Fruit fly (Drosophila melanogaster) whole organism, embryonic: ENCODE results near the gene Ilp7.

Experiments
- Atf3 ChIP-seq: fragments of 200-800 bp; sonication (Bioruptor generic); optimal IDR thresholded peaks from 3 replicates; lab custom pipeline; 2016; ENCODE audit warnings: missing biosample characterization, missing genetic modification characterization
- Atf6 ChIP-seq: fragments of 200-800 bp; sonication (Bioruptor generic); IDR thresholded peaks from 2 replicates; pipeline ENCODE4 v1.3.6; 2022; ENCODE audit warnings: missing biosample characterization, missing genetic modification characterization
- Bgb ChIP-seq: fragments of 200-800 bp; sonication (Bioruptor generic); IDR thresholded peaks from 2 replicates; pipeline ENCODE4 v1.3.6; 2022; ENCODE audit warnings: missing biosample characterization, missing genetic modification characterization; ENCODE audit not compliant: partially characterized antibody
- Bteb2 ChIP-seq: fragments of 200-800 bp; sonication (Bioruptor generic); optimal IDR thresholded peaks from 2 replicates; lab custom pipeline; 2016; ENCODE audit warnings: missing biosample characterization, missing genetic modification characterization
- CG10147 ChIP-seq: fragments of 200-800 bp; sonication (Bioruptor generic); optimal IDR thresholded peaks from 2 replicates; lab custom pipeline; 2019; ENCODE audit warnings: missing biosample characterization, mild to moderate bottlenecking, missing genetic modification characterization, moderate library complexity
- CG10209 ChIP-seq: fragments of 200-800 bp; sonication (Bioruptor generic); optimal IDR thresholded peaks from 3 replicates; lab custom pipeline; 2017; ENCODE audit warnings: missing biosample characterization, mild to moderate bottlenecking, missing genetic modification characterization, missing genetic modification reagents
- CG11398 ChIP-seq: fragments of 200-800 bp; sonication (Bioruptor generic); optimal IDR thresholded peaks from 2 replicates; lab custom pipeline; 2016; ENCODE audit warnings: missing biosample characterization, missing genetic modification characterization
- CG11560 ChIP-seq: fragments of 200-800 bp; sonication (Bioruptor generic); IDR thresholded peaks from 3 replicates; pipeline ENCODE4 v1.3.6; 2022; ENCODE audit warnings: missing biosample characterization, missing genetic modification characterization
- CG1233 ChIP-seq: fragments of 200-800 bp; sonication (Bioruptor generic); optimal IDR thresholded peaks from 4 replicates; lab custom pipeline; 2018; ENCODE audit warnings: missing biosample characterization, mild to moderate bottlenecking, missing genetic modification characterization
- CG12391 ChIP-seq: fragments of 200-800 bp; sonication (Bioruptor generic); optimal IDR thresholded peaks from 3 replicates; lab custom pipeline; 2018; ENCODE audit warnings: missing biosample characterization, mild to moderate bottlenecking, missing genetic modification characterization, moderate library complexity
- CG12659 ChIP-seq: fragments of 200-800 bp; sonication (Bioruptor generic); optimal IDR thresholded peaks from 3 replicates; lab custom pipeline; 2017; ENCODE audit warnings: mild to moderate bottlenecking, missing biosample characterization, missing genetic modification reagents, missing genetic modification characterization
- CG15514 ChIP-seq: fragments of 200-800 bp; sonication (Bioruptor generic); optimal IDR thresholded peaks from 3 replicates; lab custom pipeline; 2017; ENCODE audit warnings: missing biosample characterization, missing genetic modification characterization, mild to moderate bottlenecking, moderate library complexity, missing genetic modification reagents
- CG16815 ChIP-seq: fragments of 200-800 bp; sonication (Bioruptor generic); optimal IDR thresholded peaks from 3 replicates; lab custom pipeline; 2017; ENCODE audit warnings: missing biosample characterization, mild to moderate bottlenecking, missing genetic modification characterization
- CG17829 ChIP-seq: fragments of 200-800 bp; optimal IDR thresholded peaks from 2 replicates; lab custom pipeline; 2019; ENCODE audit warnings: missing biosample characterization, mild to moderate bottlenecking, missing genetic modification characterization, moderate library complexity
- CG32532 ChIP-seq: fragments of 200-800 bp; sonication (Bioruptor generic); IDR thresholded peaks from 2 replicates; pipeline ENCODE4 v1.3.6; 2022; ENCODE audit warnings: missing biosample characterization, missing genetic modification characterization
- CG4854 ChIP-seq: fragments of 200-800 bp; sonication (Bioruptor generic); optimal IDR thresholded peaks from 2 replicates; lab custom pipeline; 2016; ENCODE audit warnings: missing biosample characterization, missing genetic modification characterization, inconsistent platforms
- CG7786 ChIP-seq: fragments of 200-800 bp; sonication (Bioruptor generic); optimal IDR thresholded peaks from 2 replicates; lab custom pipeline; 2016; ENCODE audit warnings: missing biosample characterization, missing genetic modification characterization
- CG8089 ChIP-seq: fragments of 200-800 bp; sonication (Bioruptor generic); optimal IDR thresholded peaks from 3 replicates; lab custom pipeline; 2016; ENCODE audit warnings: missing biosample characterization, missing genetic modification characterization
- CG8924 ChIP-seq: fragments of 200-800 bp; optimal IDR thresholded peaks from 3 replicates; lab custom pipeline; 2019; ENCODE audit warnings: missing biosample characterization, mild to moderate bottlenecking, missing genetic modification characterization, moderate library complexity
- E2f1 ChIP-seq: fragments of 200-800 bp; sonication (Bioruptor generic); IDR thresholded peaks from 2 replicates; pipeline ENCODE4 v1.3.6; 2022; ENCODE audit warnings: missing biosample characterization, missing genetic modification characterization
- ERR ChIP-seq: fragments of 200-800 bp; sonication (Bioruptor generic); optimal IDR thresholded peaks from 2 replicates; lab custom pipeline; 2016; ENCODE audit warnings: missing biosample characterization, missing genetic modification characterization
- HLH54F ChIP-seq: fragments of 200-800 bp; sonication (Bioruptor generic); optimal IDR thresholded peaks from 3 replicates; lab custom pipeline; 2016; ENCODE audit warnings: missing biosample characterization, missing genetic modification characterization
- Hr3 ChIP-seq: fragments of 200-800 bp; sonication (Bioruptor generic); optimal IDR thresholded peaks from 3 replicates; lab custom pipeline; 2016; ENCODE audit warnings: missing biosample characterization, missing genetic modification characterization
- Hr39 ChIP-seq: fragments of >200 bp; optimal IDR thresholded peaks from 2 replicates; lab custom pipeline; 2017
- NC2α ChIP-seq: fragments of 200-800 bp; sonication (Bioruptor generic); optimal IDR thresholded peaks from 2 replicates; lab custom pipeline; 2016; ENCODE audit warnings: missing biosample characterization, missing genetic modification characterization
- NFAT ChIP-seq: fragments of 200-800 bp; sonication (Bioruptor generic); IDR thresholded peaks from 2 replicates; pipeline ENCODE4 v1.3.6; 2022; ENCODE audit warnings: missing biosample characterization, missing genetic modification characterization
- NfI ChIP-seq: fragments of 200-800 bp; sonication (Bioruptor generic); optimal IDR thresholded peaks from 3 replicates; lab custom pipeline; 2018; ENCODE audit warnings: missing biosample characterization, mild to moderate bottlenecking, missing genetic modification characterization, moderate library complexity
- Pdp1 ChIP-seq, 2 experiments: fragments of 200-800 bp; sonication (Bioruptor generic); optimal IDR thresholded peaks; 3 replicates each; lab custom pipeline; 2016; ENCODE audit warnings: missing biosample characterization in 2 of 2, missing genetic modification characterization in 2 of 2, mild to moderate bottlenecking in 1 of 2, moderate library complexity in 1 of 2
- Ptx1 ChIP-seq: fragments of 200-800 bp; sonication (Bioruptor generic); IDR thresholded peaks from 2 replicates; pipeline ENCODE4 v1.3.6; 2022; ENCODE audit warnings: missing biosample characterization, missing genetic modification characterization
- Stat92E ChIP-seq, 3 experiments: fragments of >200 bp in 2 of 3; fragments of 200-800 bp in 1 of 3; sonication (Bioruptor generic) in 1 of 3; optimal IDR thresholded peaks; 2 replicates each; lab custom pipeline; 2017 to 2019; ENCODE audit warnings: missing biosample characterization in 3 of 3, missing genetic modification characterization in 3 of 3, mild to moderate bottlenecking in 1 of 3, moderate library complexity in 1 of 3
- Trl ChIP-seq, 3 experiments: fragments of >200 bp in 2 of 3; fragments of 200-800 bp in 1 of 3; sonication (Bioruptor generic) in 1 of 3; optimal IDR thresholded peaks; 2 replicates in 1 of 3; 3 replicates in 2 of 3; lab custom pipeline; 2016 to 2017; ENCODE audit warnings: missing biosample characterization in 1 of 3, missing genetic modification characterization in 1 of 3
- Xbp1 ChIP-seq: fragments of 200-800 bp; sonication (Bioruptor generic); optimal IDR thresholded peaks from 3 replicates; lab custom pipeline; 2016; ENCODE audit warnings: missing biosample characterization, mild to moderate bottlenecking, missing genetic modification characterization
- bcd ChIP-seq: fragments of 200-800 bp; sonication (Bioruptor generic); optimal IDR thresholded peaks from 2 replicates; lab custom pipeline; 2017; ENCODE audit warnings: missing biosample characterization, mild to moderate bottlenecking, missing genetic modification characterization
- bowl ChIP-seq: fragments of 200-800 bp; sonication (Bioruptor generic); IDR thresholded peaks from 2 replicates; pipeline ENCODE4 v1.3.6; 2022; ENCODE audit warnings: missing biosample characterization, missing genetic modification characterization
- br ChIP-seq: fragments of >200 bp; optimal IDR thresholded peaks from 2 replicates; lab custom pipeline; 2017
- chif ChIP-seq, 2 experiments: fragments of 200-800 bp; sonication (Bioruptor generic); optimal IDR thresholded peaks; 3 replicates each; lab custom pipeline; 2016; ENCODE audit warnings: missing biosample characterization in 2 of 2, missing genetic modification characterization in 2 of 2
- chn ChIP-seq: fragments of 200-800 bp; sonication (Bioruptor generic); optimal IDR thresholded peaks from 2 replicates; lab custom pipeline; 2016; ENCODE audit warnings: missing biosample characterization, missing genetic modification characterization
- ewg ChIP-seq: fragments of 200-800 bp; sonication (Bioruptor generic); optimal IDR thresholded peaks from 3 replicates; lab custom pipeline; 2017; ENCODE audit warnings: mild to moderate bottlenecking, missing biosample characterization, missing genetic modification reagents, missing genetic modification characterization
- exex ChIP-seq: fragments of 200-800 bp; sonication (Bioruptor generic); optimal IDR thresholded peaks from 4 replicates; lab custom pipeline; 2018; ENCODE audit warnings: missing biosample characterization, mild to moderate bottlenecking, missing genetic modification characterization, moderate library complexity
- fd102C ChIP-seq: fragments of 200-800 bp; sonication (Bioruptor generic); optimal IDR thresholded peaks from 2 replicates; lab custom pipeline; 2018; ENCODE audit warnings: missing biosample characterization, mild to moderate bottlenecking, missing genetic modification characterization, moderate library complexity
- jigr1 ChIP-seq: fragments of 200-800 bp; sonication (Bioruptor generic); IDR thresholded peaks from 3 replicates; pipeline ENCODE4 v1.3.6; 2022; ENCODE audit warnings: missing biosample characterization, missing genetic modification characterization
- knrl ChIP-seq: fragments of 200-800 bp; sonication (Bioruptor generic); IDR thresholded peaks from 3 replicates; pipeline ENCODE4 v1.3.6; 2022; ENCODE audit warnings: missing biosample characterization, missing genetic modification characterization; ENCODE audit not compliant: partially characterized antibody
- org-1 ChIP-seq: fragments of 200-800 bp; sonication (Bioruptor generic); optimal IDR thresholded peaks from 2 replicates; lab custom pipeline; 2017; ENCODE audit warnings: missing biosample characterization, missing genetic modification characterization
- pfk ChIP-seq: fragments of 200-800 bp; sonication (Bioruptor generic); optimal IDR thresholded peaks from 2 replicates; lab custom pipeline; 2018; ENCODE audit warnings: missing biosample characterization, mild to moderate bottlenecking, missing genetic modification characterization, moderate library complexity
- pros ChIP-seq: fragments of 200-800 bp; sonication (Bioruptor generic); optimal IDR thresholded peaks from 3 replicates; lab custom pipeline; 2019; ENCODE audit warnings: missing biosample characterization, mild to moderate bottlenecking, missing genetic modification characterization, moderate library complexity
- pum ChIP-seq: fragments of 200-800 bp; sonication (Bioruptor generic); optimal IDR thresholded peaks from 2 replicates; lab custom pipeline; 2016; ENCODE audit warnings: missing biosample characterization, missing genetic modification characterization
- repo ChIP-seq: fragments of 200-800 bp; sonication (Bioruptor generic); optimal IDR thresholded peaks from 2 replicates; lab custom pipeline; 2016; ENCODE audit warnings: missing biosample characterization, missing genetic modification characterization
- sd ChIP-seq: fragments of 200-800 bp; sonication (Bioruptor generic); optimal IDR thresholded peaks from 3 replicates; lab custom pipeline; 2018; ENCODE audit warnings: missing biosample characterization, mild to moderate bottlenecking, missing genetic modification characterization, moderate library complexity
- sqz ChIP-seq: fragments of 200-800 bp; sonication (Bioruptor generic); optimal IDR thresholded peaks from 3 replicates; lab custom pipeline; 2018; ENCODE audit warnings: missing biosample characterization, mild to moderate bottlenecking, missing genetic modification characterization
- unc-4 ChIP-seq: fragments of 200-800 bp; sonication (Bioruptor generic); IDR thresholded peaks from 2 replicates; pipeline ENCODE4 v1.3.6; 2022; ENCODE audit warnings: missing biosample characterization, missing genetic modification characterization; ENCODE audit not compliant: partially characterized antibody
- zfh2 ChIP-seq: fragments of 200-800 bp; sonication (Bioruptor generic); optimal IDR thresholded peaks from 2 replicates; lab custom pipeline; 2016; ENCODE audit warnings: missing biosample characterization, missing genetic modification characterization

The Ilp7 gene

DNA sequence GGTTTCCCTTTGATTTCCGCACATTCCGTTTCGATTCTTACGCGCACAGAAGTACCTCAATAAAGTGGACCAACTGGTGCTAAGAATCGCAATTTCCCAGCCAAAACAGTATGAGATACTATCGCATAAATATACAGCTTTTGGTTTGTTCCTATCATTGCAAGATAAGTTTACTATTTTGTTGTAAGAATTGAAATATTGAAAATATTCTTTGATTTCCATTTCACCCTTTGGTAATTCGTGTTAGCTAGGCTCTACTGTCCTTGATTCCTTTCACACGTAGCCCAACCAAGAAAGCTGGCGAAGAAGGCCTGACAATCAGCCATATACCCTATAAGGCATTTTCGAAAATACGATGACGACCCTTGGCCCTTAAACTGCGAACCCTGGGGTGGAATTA, 23.2 kb downstream of the Ilp7 start (continued):
- TF ChIP-seq knrl, result no peak
- peak; percentile 40 for TF ChIP-seq NfI (GFP tag; lab: Kevin White, UChicago)
- TF ChIP-seq org-1, result peak; percentile 40
- peak; percentile 53; the same call in 1 of the 2 replicates for TF ChIP-seq Ptx1 (GFP tag; lab: Robert Waterston, UW)
- TF ChIP-seq bcd (GFP tag; lab: Kevin White, UChicago), result peak; percentile 18
- no peak for TF ChIP-seq unc-4 (GFP tag; lab: Robert Waterston, UW)
- TF ChIP-seq NC2α, result no peak
- no peak for TF ChIP-seq Trl (optimal IDR thresholded peaks at IDR 0.05; lab: Kevin White, UChicago)
- peak; percentile 23 for TF ChIP-seq Trl (GFP tag; optimal IDR thresholded peaks at IDR 0.05; lab: Kevin White, UChicago)
- no peak for TF ChIP-seq Bteb2 (GFP tag; lab: Kevin White, UChicago)
- TF ChIP-seq CG32532, result peak; percentile 19; the same call in 1 of the 2 replicates
- no peak for TF ChIP-seq Atf6 (GFP tag; lab: Robert Waterston, UW)
- TF ChIP-seq br, result no peak
- TF ChIP-seq CG7786 (GFP tag; lab: Kevin White, UChicago), result peak; percentile 33
- no peak for TF ChIP-seq CG4854 (GFP tag; lab: Kevin White, UChicago)
- TF ChIP-seq pfk (GFP tag; lab: Kevin White, UChicago), result no peak
- no peak for TF ChIP-seq repo (GFP tag; lab: Kevin White, UChicago)
- no peak for TF ChIP-seq CG1233 (GFP tag; lab: Kevin White, UChicago)
- TF ChIP-seq CG15514 (GFP tag; lab: Kevin White, UChicago), result peak; percentile 29
- peak in 1 of 2 experiments; percentile 43 for TF ChIP-seq Pdp1 (GFP tag; optimal IDR thresholded peaks at IDR 0.05; lab: Kevin White, UChicago)
- peak; percentile 42 for TF ChIP-seq CG16815 (GFP tag; lab: Kevin White, UChicago)
- peak; percentile 98 for TF ChIP-seq pros
- TF ChIP-seq Bgb (GFP tag; lab: Robert Waterston, UW), result no peak
- TF ChIP-seq chif (GFP tag; optimal IDR thresholded peaks at IDR 0.05; lab: Kevin White, UChicago), result peak; percentile 11 to 32
- peak; percentile 52 for TF ChIP-seq CG17829 (tag; lab: Kevin White, UChicago)
- TF ChIP-seq CG12659 (GFP tag; lab: Kevin White, UChicago), result no peak
- TF ChIP-seq chn (GFP tag; lab: Kevin White, UChicago), result peak; percentile 25
- peak; percentile 43 for TF ChIP-seq Xbp1 (GFP tag; lab: Kevin White, UChicago)
- peak; percentile 47 for TF ChIP-seq CG12391 (tag; lab: Kevin White, UChicago)
- no peak for TF ChIP-seq ERR
- TF ChIP-seq HLH54F (GFP tag; lab: Kevin White, UChicago), result peak; percentile 20
- TF ChIP-seq Hr39 (lab: Kevin White, UChicago), result no peak
- no peak for TF ChIP-seq NFAT (GFP tag; lab: Robert Waterston, UW)
- no peak for TF ChIP-seq CG10209 (GFP tag; lab: Kevin White, UChicago)
- no peak for TF ChIP-seq CG11560 (tag; lab: Robert Waterston, UW)
- no peak for TF ChIP-seq Stat92E (GFP tag; optimal IDR thresholded peaks at IDR 0.05; lab: Kevin White, UChicago)
- 0 out of 2 replicates have a peak, but pooled peaks have one; percentile 32 for TF ChIP-seq E2f1 (GFP tag; lab: Robert Waterston, UW)
- TF ChIP-seq sd (tag; lab: Kevin White, UChicago), result peak; percentile 50
- TF ChIP-seq sqz (GFP tag; lab: Kevin White, UChicago), result no peak
- TF ChIP-seq bowl (GFP tag; lab: Robert Waterston, UW), result no peak
- TF ChIP-seq zfh2 (GFP tag; lab: Kevin White, UChicago), result no peak
- peak; percentile 10 for TF ChIP-seq CG10147 (GFP tag; lab: Kevin White, UChicago)
- no peak for TF ChIP-seq exex (tag; lab: Kevin White, UChicago)
- peak; percentile 29 for TF ChIP-seq pum (GFP tag; lab: Kevin White, UChicago)
- TF ChIP-seq fd102C (GFP tag; lab: Kevin White, UChicago), result no peak
- no peak for TF ChIP-seq Hr3 (GFP tag; lab: Kevin White, UChicago)
- peak; percentile 18 for TF ChIP-seq ewg (GFP tag; lab: Kevin White, UChicago)
- TF ChIP-seq CG8089, result no peak
- TF ChIP-seq jigr1 (GFP tag; lab: Robert Waterston, UW), result no peak
- peak; percentile 34 for TF ChIP-seq CG8924 (tag; lab: Kevin White, UChicago)
- TF ChIP-seq CG11398 (GFP tag; lab: Kevin White, UChicago), result no peak
- TF ChIP-seq Atf3 (GFP tag; lab: Kevin White, UChicago), result no peak
